Fruit fly (Drosophila melanogaster) whole organism, embryonic: ENCODE measurements around the gene CG10621.

Experiments
- Blimp-1 ChIP-seq: fragments of 200-800 bp; sonication (Bioruptor generic); optimal IDR thresholded peaks from 3 replicates; lab custom pipeline; 2018; ENCODE audit warnings: missing biosample characterization, missing genetic modification characterization, mild to moderate bottlenecking, moderate library complexity, missing genetic modification reagents
- CG10321 ChIP-seq: fragments of 200-800 bp; sonication (Bioruptor generic); IDR thresholded peaks from 2 replicates; pipeline ENCODE4 v1.3.6; 2022; ENCODE audit warnings: missing biosample characterization, missing genetic modification characterization
- CG10543 ChIP-seq: fragments of 200-800 bp; sonication (Bioruptor generic); optimal IDR thresholded peaks from 3 replicates; lab custom pipeline; 2017; ENCODE audit warnings: missing biosample characterization, mild to moderate bottlenecking, missing genetic modification characterization, moderate library complexity
- CG10959 ChIP-seq: fragments of 200-800 bp; sonication (Bioruptor generic); IDR thresholded peaks from 2 replicates; pipeline ENCODE4 v1.3.6; 2022; ENCODE audit warnings: missing biosample characterization, missing genetic modification characterization
- CG11560 ChIP-seq: fragments of 200-800 bp; sonication (Bioruptor generic); IDR thresholded peaks from 3 replicates; pipeline ENCODE4 v1.3.6; 2022; ENCODE audit warnings: missing biosample characterization, missing genetic modification characterization
- CG12104 ChIP-seq: fragments of 200-800 bp; sonication (Bioruptor generic); optimal IDR thresholded peaks from 3 replicates; lab custom pipeline; 2016; ENCODE audit warnings: missing biosample characterization, missing genetic modification characterization
- CG12299 ChIP-seq: fragments of 200-800 bp; sonication (Bioruptor generic); optimal IDR thresholded peaks from 2 replicates; lab custom pipeline; 2018; ENCODE audit warnings: missing biosample characterization, mild to moderate bottlenecking, missing genetic modification characterization
- CG1233 ChIP-seq: fragments of 200-800 bp; sonication (Bioruptor generic); optimal IDR thresholded peaks from 4 replicates; lab custom pipeline; 2018; ENCODE audit warnings: missing biosample characterization, mild to moderate bottlenecking, missing genetic modification characterization
- CG12391 ChIP-seq: fragments of 200-800 bp; sonication (Bioruptor generic); optimal IDR thresholded peaks from 3 replicates; lab custom pipeline; 2018; ENCODE audit warnings: missing biosample characterization, mild to moderate bottlenecking, missing genetic modification characterization, moderate library complexity
- CG13624 ChIP-seq: fragments of 200-800 bp; sonication (Bioruptor generic); optimal IDR thresholded peaks from 2 replicates; lab custom pipeline; 2016; ENCODE audit warnings: missing biosample characterization, missing genetic modification characterization
- CG13775 ChIP-seq: fragments of 200-800 bp; sonication (Bioruptor generic); optimal IDR thresholded peaks from 3 replicates; lab custom pipeline; 2017; ENCODE audit warnings: missing biosample characterization, mild to moderate bottlenecking, missing genetic modification characterization
- CG15011 ChIP-seq: fragments of 200-800 bp; sonication (Bioruptor generic); optimal IDR thresholded peaks from 3 replicates; lab custom pipeline; 2018; ENCODE audit warnings: missing biosample characterization, mild to moderate bottlenecking, missing genetic modification characterization
- CG1529 ChIP-seq: fragments of 200-800 bp; sonication (Bioruptor generic); optimal IDR thresholded peaks from 3 replicates; lab custom pipeline; 2018; ENCODE audit warnings: missing biosample characterization, missing genetic modification characterization
- CG17359 ChIP-seq: fragments of 200-800 bp; sonication (Bioruptor generic); optimal IDR thresholded peaks from 3 replicates; lab custom pipeline; 2018; ENCODE audit warnings: missing biosample characterization, mild to moderate bottlenecking, missing genetic modification characterization, moderate library complexity
- CG17385 ChIP-seq: fragments of 200-800 bp; sonication (Bioruptor generic); optimal IDR thresholded peaks from 3 replicates; lab custom pipeline; 2018; ENCODE audit warnings: missing biosample characterization, mild to moderate bottlenecking, missing genetic modification characterization
- CG17568 ChIP-seq: fragments of 200-800 bp; sonication (Bioruptor generic); optimal IDR thresholded peaks from 2 replicates; lab custom pipeline; 2018; ENCODE audit warnings: missing biosample characterization, mild to moderate bottlenecking, missing genetic modification characterization, moderate library complexity
- CG18476 ChIP-seq: fragments of 200-800 bp; sonication (Bioruptor generic); optimal IDR thresholded peaks from 2 replicates; lab custom pipeline; 2016; ENCODE audit warnings: missing biosample characterization, mild to moderate bottlenecking, missing genetic modification characterization
- CG4707 ChIP-seq: fragments of 200-800 bp; sonication (Bioruptor generic); optimal IDR thresholded peaks from 2 replicates; lab custom pipeline; 2018; ENCODE audit warnings: missing biosample characterization, mild to moderate bottlenecking, missing genetic modification characterization, moderate library complexity
- CG4820 ChIP-seq: fragments of 200-800 bp; sonication (Bioruptor generic); optimal IDR thresholded peaks from 3 replicates; lab custom pipeline; 2016; ENCODE audit warnings: missing biosample characterization, missing genetic modification characterization
- CG8290 ChIP-seq, 3 experiments: fragments of 200-800 bp; sonication (Bioruptor generic); optimal IDR thresholded peaks; 2 replicates each; lab custom pipeline; 2016 to 2019; ENCODE audit warnings: missing biosample characterization in 3 of 3, missing genetic modification characterization in 3 of 3, mild to moderate bottlenecking in 2 of 3, moderate library complexity in 1 of 3
- CG8924 ChIP-seq: fragments of 200-800 bp; optimal IDR thresholded peaks from 3 replicates; lab custom pipeline; 2019; ENCODE audit warnings: missing biosample characterization, mild to moderate bottlenecking, missing genetic modification characterization, moderate library complexity
- Dfd ChIP-seq, 2 experiments: fragments of >200 bp; optimal IDR thresholded peaks; 2 replicates each; lab custom pipeline; 2017; ENCODE audit warnings: missing biosample characterization in 2 of 2, missing genetic modification characterization in 2 of 2
- Dip3 ChIP-seq: fragments of 200-800 bp; sonication (Bioruptor generic); optimal IDR thresholded peaks from 3 replicates; lab custom pipeline; 2016; ENCODE audit warnings: missing biosample characterization, missing genetic modification characterization
- H2.0 ChIP-seq: fragments of 200-800 bp; sonication (Bioruptor generic); IDR thresholded peaks from 2 replicates; pipeline ENCODE4 v1.3.6; 2022; ENCODE audit warnings: missing biosample characterization, missing genetic modification characterization
- Meics ChIP-seq: fragments of 200-800 bp; sonication (Bioruptor generic); optimal IDR thresholded peaks from 2 replicates; lab custom pipeline; 2017; ENCODE audit warnings: missing biosample characterization, mild to moderate bottlenecking, missing genetic modification characterization
- Mrtf ChIP-seq: fragments of 200-800 bp; sonication (Bioruptor generic); IDR thresholded peaks from 3 replicates; pipeline ENCODE4 v1.3.6; 2022; ENCODE audit warnings: missing biosample characterization, missing genetic modification characterization
- NK7.1 ChIP-seq: fragments of 200-800 bp; sonication (Bioruptor generic); optimal IDR thresholded peaks from 3 replicates; lab custom pipeline; 2016; ENCODE audit warnings: missing biosample characterization, missing genetic modification characterization
- Rx ChIP-seq: fragments of 200-800 bp; sonication (Bioruptor generic); IDR thresholded peaks from 2 replicates; pipeline ENCODE4 v1.3.6; 2022; ENCODE audit warnings: missing biosample characterization, missing genetic modification characterization
- Sin3A ChIP-seq: fragments of >200 bp; optimal IDR thresholded peaks from 2 replicates; lab custom pipeline; 2018
- Sox102F ChIP-seq: fragments of 200-800 bp; sonication (Bioruptor generic); optimal IDR thresholded peaks from 2 replicates; lab custom pipeline; 2018; ENCODE audit warnings: missing biosample characterization, mild to moderate bottlenecking, missing genetic modification characterization, moderate library complexity
- Sry-δ ChIP-seq: fragments of 200-800 bp; sonication (Bioruptor generic); optimal IDR thresholded peaks from 2 replicates; lab custom pipeline; 2016; ENCODE audit warnings: missing biosample characterization, missing genetic modification characterization
- Tbp ChIP-seq: fragments of >200 bp; optimal IDR thresholded peaks from 2 replicates; lab custom pipeline; 2018; ENCODE audit warnings: missing biosample characterization, missing genetic modification characterization
- ash1 ChIP-seq: fragments of 200-800 bp; sonication (Bioruptor generic); optimal IDR thresholded peaks from 2 replicates; lab custom pipeline; 2018; ENCODE audit warnings: missing biosample characterization, mild to moderate bottlenecking, missing genetic modification characterization
- bsh ChIP-seq, 2 experiments: fragments of 200-800 bp; sonication (Bioruptor generic); optimal IDR thresholded peaks; 2 replicates each; lab custom pipeline; 2017 to 2018; ENCODE audit warnings: mild to moderate bottlenecking in 2 of 2, missing biosample characterization in 2 of 2, missing genetic modification characterization in 2 of 2, moderate library complexity in 1 of 2
- chif ChIP-seq, 2 experiments: fragments of 200-800 bp; sonication (Bioruptor generic); optimal IDR thresholded peaks; 3 replicates each; lab custom pipeline; 2016; ENCODE audit warnings: missing biosample characterization in 2 of 2, missing genetic modification characterization in 2 of 2
- chinmo ChIP-seq: fragments of 200-800 bp; sonication (Bioruptor generic); IDR thresholded peaks from 4 replicates; pipeline ENCODE4 v1.3.6; 2022; ENCODE audit warnings: missing biosample characterization, missing genetic modification characterization; ENCODE audit not compliant: partially characterized antibody
- crp ChIP-seq, 2 experiments: fragments of 200-800 bp; sonication (Bioruptor generic); optimal IDR thresholded peaks; 2 replicates in 1 of 2; 3 replicates in 1 of 2; lab custom pipeline; 2017; ENCODE audit warnings: missing biosample characterization in 2 of 2, missing genetic modification characterization in 2 of 2, mild to moderate bottlenecking in 1 of 2, moderate library complexity in 1 of 2
- da ChIP-seq: fragments of 200-800 bp; sonication (Bioruptor generic); optimal IDR thresholded peaks from 2 replicates; lab custom pipeline; 2016; ENCODE audit warnings: missing biosample characterization, missing genetic modification characterization
- dysf ChIP-seq: fragments of 200-800 bp; sonication (Bioruptor generic); IDR thresholded peaks from 3 replicates; pipeline ENCODE4 v1.3.6; 2022; ENCODE audit warnings: missing biosample characterization, missing genetic modification characterization
- gcm ChIP-seq: fragments of 200-800 bp; sonication (Bioruptor generic); optimal IDR thresholded peaks from 2 replicates; lab custom pipeline; 2019; ENCODE audit warnings: missing biosample characterization, mild to moderate bottlenecking, missing genetic modification characterization, moderate library complexity
- grau ChIP-seq: fragments of 200-800 bp; optimal IDR thresholded peaks from 3 replicates; lab custom pipeline; 2019; ENCODE audit warnings: missing biosample characterization, mild to moderate bottlenecking, missing genetic modification characterization, moderate library complexity
- insv ChIP-seq, 2 experiments: fragments of 200-800 bp; sonication (Bioruptor generic); optimal IDR thresholded peaks; 3 replicates each; lab custom pipeline; 2016 to 2018; ENCODE audit warnings: missing biosample characterization in 2 of 2, missing genetic modification characterization in 2 of 2
- pfk ChIP-seq: fragments of 200-800 bp; sonication (Bioruptor generic); optimal IDR thresholded peaks from 2 replicates; lab custom pipeline; 2018; ENCODE audit warnings: missing biosample characterization, mild to moderate bottlenecking, missing genetic modification characterization, moderate library complexity
- pnt ChIP-seq: fragments of 200-800 bp; sonication (Bioruptor generic); optimal IDR thresholded peaks from 3 replicates; lab custom pipeline; 2016; ENCODE audit warnings: missing biosample characterization, missing genetic modification characterization
- ssp ChIP-seq: fragments of 200-800 bp; sonication (Bioruptor generic); IDR thresholded peaks from 2 replicates; pipeline ENCODE4 v1.3.6; 2022; ENCODE audit warnings: missing biosample characterization, missing genetic modification characterization
- sug ChIP-seq: fragments of 200-800 bp; optimal IDR thresholded peaks from 2 replicates; lab custom pipeline; 2019; ENCODE audit warnings: missing biosample characterization, mild to moderate bottlenecking, missing genetic modification characterization, moderate library complexity
- tll ChIP-seq, 2 experiments: fragments of 200-800 bp in 1 of 2; fragments of >200 bp in 1 of 2; sonication (Bioruptor generic) in 1 of 2; optimal IDR thresholded peaks; 2 replicates each; lab custom pipeline; 2017 to 2019; ENCODE audit warnings: missing biosample characterization in 2 of 2, missing genetic modification characterization in 2 of 2, mild to moderate bottlenecking in 1 of 2, moderate library complexity in 1 of 2
- trh ChIP-seq: fragments of 200-800 bp; sonication (Bioruptor generic); optimal IDR thresholded peaks from 2 replicates; lab custom pipeline; 2016; ENCODE audit warnings: missing biosample characterization, missing genetic modification characterization
- wor ChIP-seq: fragments of 200-800 bp; sonication (Bioruptor generic); IDR thresholded peaks from 2 replicates; pipeline ENCODE4 v1.3.6; 2022; ENCODE audit warnings: missing biosample characterization, missing genetic modification characterization

The CG10621 gene

dm6 chr2L:18930352-18931122 is 23.7 kb downstream of the CG10621 start (continued):
- no peak for TF ChIP-seq crp (GFP tag; optimal IDR thresholded peaks at IDR 0.05; lab: Kevin White, UChicago)
- TF ChIP-seq chif (GFP tag; optimal IDR thresholded peaks at IDR 0.05; lab: Kevin White, UChicago) = peak in 1 of 2 experiments; percentile 58
- no peak for TF ChIP-seq ssp (GFP tag; lab: Robert Waterston, UW)
- no peak for TF ChIP-seq dysf (GFP tag; lab: Robert Waterston, UW)
- no peak for TF ChIP-seq CG12299 (tag; lab: Kevin White, UChicago)
- TF ChIP-seq CG11560 (tag; lab: Robert Waterston, UW) = no peak
- no peak for TF ChIP-seq CG1529 (GFP tag; lab: Kevin White, UChicago)
- no peak for TF ChIP-seq Rx (GFP tag; lab: Robert Waterston, UW)
- TF ChIP-seq CG12104 = no peak
- TF ChIP-seq trh (GFP tag; lab: Kevin White, UChicago) = no peak
- no peak for TF ChIP-seq Mrtf (GFP tag; lab: Robert Waterston, UW)
- TF ChIP-seq NK7.1 (GFP tag; lab: Kevin White, UChicago) = no peak
- no peak for TF ChIP-seq gcm (GFP tag; lab: Kevin White, UChicago)
- no peak for TF ChIP-seq CG13624
- no peak for TF ChIP-seq wor (GFP tag; lab: Robert Waterston, UW)
- peak; percentile 58 for TF ChIP-seq Blimp-1 (GFP tag; lab: Kevin White, UChicago)
- no peak for TF ChIP-seq CG13775 (GFP tag; lab: Kevin White, UChicago)
- TF ChIP-seq ash1 (GFP tag; lab: Kevin White, UChicago) = no peak
- TF ChIP-seq CG8924 (tag; lab: Kevin White, UChicago) = peak; percentile 11
- TF ChIP-seq CG10543 (GFP tag; lab: Kevin White, UChicago) = no peak
- no peak for TF ChIP-seq sug (tag; lab: Kevin White, UChicago)
- TF ChIP-seq chinmo (GFP tag; lab: Robert Waterston, UW) = no peak
- no peak for TF ChIP-seq CG8290 (GFP tag; optimal IDR thresholded peaks at IDR 0.05; lab: Kevin White, UChicago)
- no peak for TF ChIP-seq CG8290 (tag; optimal IDR thresholded peaks at IDR 0.05; lab: Kevin White, UChicago)
- no peak for TF ChIP-seq CG1233 (GFP tag; lab: Kevin White, UChicago)
- TF ChIP-seq bsh (GFP tag; optimal IDR thresholded peaks at IDR 0.05; lab: Kevin White, UChicago) = peak in 1 of 2 experiments; percentile 70
- no peak for TF ChIP-seq Dfd (GFP tag; optimal IDR thresholded peaks at IDR 0.05; lab: Kevin White, UChicago)
- no peak for TF ChIP-seq tll (GFP tag; optimal IDR thresholded peaks at IDR 0.05; lab: Kevin White, UChicago)
- TF ChIP-seq da (GFP tag; lab: Kevin White, UChicago) = no peak
- peak; percentile 61 for TF ChIP-seq CG12391
- TF ChIP-seq Sry-δ (GFP tag; lab: Kevin White, UChicago) = no peak
- no peak for TF ChIP-seq pfk (GFP tag; lab: Kevin White, UChicago)
- no peak for TF ChIP-seq Dip3
- TF ChIP-seq CG4707 (GFP tag; lab: Kevin White, UChicago) = no peak
- TF ChIP-seq CG4820 (GFP tag; lab: Kevin White, UChicago) = peak; percentile 14
- TF ChIP-seq Tbp = no peak
- no peak for TF ChIP-seq CG15011
- no peak for TF ChIP-seq insv (GFP tag; optimal IDR thresholded peaks at IDR 0.05; lab: Kevin White, UChicago)
- no peak for TF ChIP-seq CG17385
- no peak for TF ChIP-seq CG10321 (GFP tag; lab: Robert Waterston, UW)
- no peak for TF ChIP-seq Sox102F (GFP tag; lab: Kevin White, UChicago)
- peak; percentile 15 for TF ChIP-seq CG17359 (tag; lab: Kevin White, UChicago)
- no peak for TF ChIP-seq H2.0 (GFP tag; lab: Robert Waterston, UW)
- no peak for TF ChIP-seq Meics (GFP tag; lab: Kevin White, UChicago)
- TF ChIP-seq CG10959 = no peak
- peak; percentile 20 for TF ChIP-seq grau (tag; lab: Kevin White, UChicago)
- TF ChIP-seq pnt (GFP tag; lab: Kevin White, UChicago) = no peak
- no peak for TF ChIP-seq CG17568 (GFP tag; lab: Kevin White, UChicago)
- TF ChIP-seq CG18476 (GFP tag; lab: Kevin White, UChicago) = no peak
- no peak for TF ChIP-seq Sin3A (lab: Kevin White, UChicago)
